Fruit fly (Drosophila melanogaster) whole organism, embryonic: ENCODE measurements around the gene CG33325.
A peak's percentile ranks its signal among the peaks of the same experiment; 100 is the strongest.

Experiments used
- CG10267 ChIP-seq: fragments of 200-800 bp; sonication (Bioruptor generic); optimal IDR thresholded peaks from 2 replicates; lab custom pipeline; 2018; ENCODE audit warnings: missing biosample characterization, mild to moderate bottlenecking, missing genetic modification characterization, moderate library complexity
- CG11504 ChIP-seq: fragments of 200-800 bp; sonication (Bioruptor generic); optimal IDR thresholded peaks from 3 replicates; lab custom pipeline; 2019; ENCODE audit warnings: missing biosample characterization, mild to moderate bottlenecking, missing genetic modification characterization, moderate library complexity
- CG12071 ChIP-seq: fragments of 200-800 bp; sonication (Bioruptor generic); optimal IDR thresholded peaks from 3 replicates; lab custom pipeline; 2018; ENCODE audit warnings: missing biosample characterization, mild to moderate bottlenecking, missing genetic modification characterization
- CG12391 ChIP-seq: fragments of 200-800 bp; sonication (Bioruptor generic); optimal IDR thresholded peaks from 3 replicates; lab custom pipeline; 2018; ENCODE audit warnings: missing biosample characterization, mild to moderate bottlenecking, missing genetic modification characterization, moderate library complexity
- CG13296 ChIP-seq: fragments of 200-800 bp; sonication (Bioruptor generic); optimal IDR thresholded peaks from 3 replicates; lab custom pipeline; 2018; ENCODE audit warnings: missing biosample characterization, mild to moderate bottlenecking, missing genetic modification characterization
- CG13894 ChIP-seq: fragments of 200-800 bp; sonication (Bioruptor generic); optimal IDR thresholded peaks from 3 replicates; lab custom pipeline; 2018; ENCODE audit warnings: missing biosample characterization, mild to moderate bottlenecking, missing genetic modification characterization, moderate library complexity
- CG14014 ChIP-seq: fragments of 200-800 bp; sonication (Bioruptor generic); IDR thresholded peaks from 2 replicates; pipeline ENCODE4 v1.3.6; 2022; ENCODE audit warnings: missing biosample characterization, missing genetic modification characterization
- CG15479 ChIP-seq: fragments of 200-800 bp; sonication (Bioruptor generic); optimal IDR thresholded peaks from 3 replicates; lab custom pipeline; 2019; ENCODE audit warnings: missing biosample characterization, mild to moderate bottlenecking, missing genetic modification characterization, moderate library complexity
- CG31224 ChIP-seq: fragments of 200-800 bp; sonication (Bioruptor generic); IDR thresholded peaks from 2 replicates; pipeline ENCODE4 v1.3.6; 2022; ENCODE audit warnings: missing biosample characterization, missing genetic modification characterization
- CG32532 ChIP-seq: fragments of 200-800 bp; sonication (Bioruptor generic); IDR thresholded peaks from 2 replicates; pipeline ENCODE4 v1.3.6; 2022; ENCODE audit warnings: missing biosample characterization, missing genetic modification characterization
- CG3281 ChIP-seq: fragments of 200-800 bp; sonication (Bioruptor generic); optimal IDR thresholded peaks from 3 replicates; lab custom pipeline; 2017; ENCODE audit warnings: missing biosample characterization, mild to moderate bottlenecking, missing genetic modification characterization
- CG3407 ChIP-seq: fragments of 200-800 bp; sonication (Bioruptor generic); optimal IDR thresholded peaks from 2 replicates; lab custom pipeline; 2018; ENCODE audit warnings: missing biosample characterization, mild to moderate bottlenecking, missing genetic modification characterization
- CG4360 ChIP-seq: fragments of 200-800 bp; sonication (Bioruptor generic); IDR thresholded peaks from 2 replicates; pipeline ENCODE4 v1.3.6; 2022; ENCODE audit warnings: missing biosample characterization, missing genetic modification characterization
- CG6683 ChIP-seq: fragments of 200-800 bp; sonication (Bioruptor generic); optimal IDR thresholded peaks from 2 replicates; lab custom pipeline; 2017; ENCODE audit warnings: missing biosample characterization, mild to moderate bottlenecking, missing genetic modification characterization, missing genetic modification reagents
- CG7745 ChIP-seq: fragments of 200-800 bp; sonication (Bioruptor generic); optimal IDR thresholded peaks from 2 replicates; lab custom pipeline; 2018; ENCODE audit warnings: missing biosample characterization, mild to moderate bottlenecking, missing genetic modification characterization, moderate library complexity
- CTCF ChIP-seq: fragments of 200-800 bp; sonication (Bioruptor generic); optimal IDR thresholded peaks from 2 replicates; lab custom pipeline; 2017; ENCODE audit warnings: missing biosample characterization, mild to moderate bottlenecking, missing genetic modification characterization, moderate library complexity
- Dp ChIP-seq: fragments of 200-800 bp; sonication (Bioruptor generic); optimal IDR thresholded peaks from 2 replicates; lab custom pipeline; 2018; ENCODE audit warnings: missing biosample characterization, mild to moderate bottlenecking, missing genetic modification characterization, moderate library complexity
- H2.0 ChIP-seq: fragments of 200-800 bp; sonication (Bioruptor generic); IDR thresholded peaks from 2 replicates; pipeline ENCODE4 v1.3.6; 2022; ENCODE audit warnings: missing biosample characterization, missing genetic modification characterization
- Mrtf ChIP-seq: fragments of 200-800 bp; sonication (Bioruptor generic); IDR thresholded peaks from 3 replicates; pipeline ENCODE4 v1.3.6; 2022; ENCODE audit warnings: missing biosample characterization, missing genetic modification characterization
- NfI ChIP-seq: fragments of 200-800 bp; sonication (Bioruptor generic); optimal IDR thresholded peaks from 3 replicates; lab custom pipeline; 2018; ENCODE audit warnings: missing biosample characterization, mild to moderate bottlenecking, missing genetic modification characterization, moderate library complexity
- Oaz ChIP-seq: fragments of 200-800 bp; sonication (Bioruptor generic); IDR thresholded peaks from 2 replicates; pipeline ENCODE4 v1.3.6; 2022; ENCODE audit warnings: missing biosample characterization, missing genetic modification characterization
- Opbp ChIP-seq: fragments of 200-800 bp; sonication (Bioruptor generic); IDR thresholded peaks from 3 replicates; pipeline ENCODE4 v1.3.6; 2022; ENCODE audit warnings: missing biosample characterization, missing genetic modification characterization; ENCODE audit not compliant: partially characterized antibody
- PHDP ChIP-seq: fragments of 200-800 bp; sonication (Bioruptor generic); optimal IDR thresholded peaks from 3 replicates; lab custom pipeline; 2018; ENCODE audit warnings: missing biosample characterization, mild to moderate bottlenecking, missing genetic modification characterization, moderate library complexity
- Six4 ChIP-seq: fragments of 200-800 bp; sonication (Bioruptor generic); optimal IDR thresholded peaks from 2 replicates; lab custom pipeline; 2016; ENCODE audit warnings: missing biosample characterization, missing genetic modification characterization
- Ssrp ChIP-seq: fragments of 200-800 bp; sonication (Bioruptor generic); optimal IDR thresholded peaks from 2 replicates; lab custom pipeline; 2018; ENCODE audit warnings: missing biosample characterization, mild to moderate bottlenecking, missing genetic modification characterization, moderate library complexity
- Taf1 ChIP-seq: fragments of 200-800 bp; sonication (Bioruptor generic); IDR thresholded peaks from 2 replicates; pipeline ENCODE4 v1.3.6; 2022; ENCODE audit warnings: missing biosample characterization, missing genetic modification characterization
- Vsx1 ChIP-seq: fragments of 200-800 bp; sonication (Bioruptor generic); optimal IDR thresholded peaks from 2 replicates; lab custom pipeline; 2017; ENCODE audit warnings: missing biosample characterization, mild to moderate bottlenecking, missing genetic modification characterization, missing genetic modification reagents
- al ChIP-seq: fragments of 200-800 bp; sonication (Bioruptor generic); IDR thresholded peaks from 2 replicates; pipeline ENCODE4 v1.3.6; 2022; ENCODE audit warnings: missing biosample characterization, missing genetic modification characterization
- ash1 ChIP-seq: fragments of 200-800 bp; sonication (Bioruptor generic); optimal IDR thresholded peaks from 2 replicates; lab custom pipeline; 2018; ENCODE audit warnings: missing biosample characterization, mild to moderate bottlenecking, missing genetic modification characterization
- az2 ChIP-seq: fragments of 200-800 bp; sonication (Bioruptor generic); optimal IDR thresholded peaks from 3 replicates; lab custom pipeline; 2016; ENCODE audit warnings: missing biosample characterization, missing genetic modification characterization
- bsh ChIP-seq, 2 experiments: fragments of 200-800 bp; sonication (Bioruptor generic); optimal IDR thresholded peaks; 2 replicates each; lab custom pipeline; 2017 to 2018; ENCODE audit warnings: mild to moderate bottlenecking in 2 of 2, missing biosample characterization in 2 of 2, missing genetic modification characterization in 2 of 2, moderate library complexity in 1 of 2
- cg ChIP-seq: fragments of 200-800 bp; sonication (Bioruptor generic); optimal IDR thresholded peaks from 3 replicates; lab custom pipeline; 2019; ENCODE audit warnings: missing biosample characterization, mild to moderate bottlenecking, missing genetic modification characterization, moderate library complexity
- crol ChIP-seq: fragments of 200-800 bp; sonication (Bioruptor generic); IDR thresholded peaks from 2 replicates; pipeline ENCODE4 v1.3.6; 2022; ENCODE audit warnings: missing biosample characterization, missing genetic modification characterization
- dati ChIP-seq: fragments of 200-800 bp; sonication (Bioruptor generic); IDR thresholded peaks from 2 replicates; pipeline ENCODE4 v1.3.6; 2022; ENCODE audit warnings: missing biosample characterization, missing genetic modification characterization
- disco-r ChIP-seq: fragments of 200-800 bp; sonication (Bioruptor generic); optimal IDR thresholded peaks from 2 replicates; lab custom pipeline; 2016; ENCODE audit warnings: missing biosample characterization, missing genetic modification characterization
- dmrt99B ChIP-seq: fragments of 200-800 bp; sonication (Bioruptor generic); optimal IDR thresholded peaks from 2 replicates; lab custom pipeline; 2018; ENCODE audit warnings: missing biosample characterization, mild to moderate bottlenecking, missing genetic modification characterization, moderate library complexity
- gce ChIP-seq: fragments of 200-800 bp; sonication (Bioruptor generic); IDR thresholded peaks from 3 replicates; pipeline ENCODE4 v1.3.6; 2022; ENCODE audit warnings: missing biosample characterization, missing genetic modification characterization
- gfzf ChIP-seq: fragments of 200-800 bp; sonication (Bioruptor generic); optimal IDR thresholded peaks from 2 replicates; lab custom pipeline; 2016; ENCODE audit warnings: missing biosample characterization, mild to moderate bottlenecking, missing genetic modification characterization, moderate library complexity
- insv ChIP-seq, 2 experiments: fragments of 200-800 bp; sonication (Bioruptor generic); optimal IDR thresholded peaks; 3 replicates each; lab custom pipeline; 2016 to 2018; ENCODE audit warnings: missing biosample characterization in 2 of 2, missing genetic modification characterization in 2 of 2
- jing ChIP-seq: fragments of 200-800 bp; sonication (Bioruptor generic); optimal IDR thresholded peaks from 2 replicates; lab custom pipeline; 2018; ENCODE audit warnings: missing biosample characterization, mild to moderate bottlenecking, missing genetic modification characterization
- lilli ChIP-seq: fragments of 200-800 bp; sonication (Bioruptor generic); optimal IDR thresholded peaks from 3 replicates; lab custom pipeline; 2016; ENCODE audit warnings: missing biosample characterization, missing genetic modification characterization
- p53 ChIP-seq: fragments of 200-800 bp; sonication (Bioruptor generic); optimal IDR thresholded peaks from 2 replicates; lab custom pipeline; 2016; ENCODE audit warnings: missing biosample characterization, missing genetic modification characterization
- peb ChIP-seq: fragments of 200-800 bp; sonication (Bioruptor generic); IDR thresholded peaks from 2 replicates; pipeline ENCODE4 v1.3.6; 2022; ENCODE audit warnings: missing biosample characterization, missing genetic modification characterization
- phol ChIP-seq: fragments of 200-800 bp; sonication (Bioruptor generic); optimal IDR thresholded peaks from 3 replicates; lab custom pipeline; 2018; ENCODE audit warnings: missing biosample characterization, mild to moderate bottlenecking, missing genetic modification characterization, moderate library complexity
- pzg ChIP-seq: fragments of 200-800 bp; sonication (Bioruptor generic); optimal IDR thresholded peaks from 3 replicates; lab custom pipeline; 2018; ENCODE audit warnings: missing biosample characterization, mild to moderate bottlenecking, missing genetic modification characterization, moderate library complexity
- run ChIP-seq: fragments of 200-800 bp; sonication (Bioruptor generic); optimal IDR thresholded peaks from 3 replicates; lab custom pipeline; 2018; ENCODE audit warnings: missing biosample characterization, mild to moderate bottlenecking, missing genetic modification characterization
- sr ChIP-seq: fragments of 200-800 bp; sonication (Bioruptor generic); IDR thresholded peaks from 3 replicates; pipeline ENCODE4 v1.3.6; 2022; ENCODE audit warnings: missing biosample characterization, missing genetic modification characterization
- tx ChIP-seq: fragments of 200-800 bp; sonication (Bioruptor generic); optimal IDR thresholded peaks from 2 replicates; lab custom pipeline; 2016; ENCODE audit warnings: missing biosample characterization, missing genetic modification characterization
- yki ChIP-seq: fragments of >200 bp; optimal IDR thresholded peaks from 3 replicates; lab custom pipeline; 2018
- zen2 ChIP-seq: fragments of 200-800 bp; sonication (Bioruptor generic); IDR thresholded peaks from 3 replicates; pipeline ENCODE4 v1.3.6; 2022; ENCODE audit warnings: missing biosample characterization, missing genetic modification characterization; ENCODE audit not compliant: partially characterized antibody
- zfh1 ChIP-seq: fragments of 200-800 bp; sonication (Bioruptor generic); IDR thresholded peaks from 3 replicates; pipeline ENCODE4 v1.3.6; 2022; ENCODE audit warnings: missing biosample characterization, missing genetic modification characterization

Gene CG33325

DNA sequence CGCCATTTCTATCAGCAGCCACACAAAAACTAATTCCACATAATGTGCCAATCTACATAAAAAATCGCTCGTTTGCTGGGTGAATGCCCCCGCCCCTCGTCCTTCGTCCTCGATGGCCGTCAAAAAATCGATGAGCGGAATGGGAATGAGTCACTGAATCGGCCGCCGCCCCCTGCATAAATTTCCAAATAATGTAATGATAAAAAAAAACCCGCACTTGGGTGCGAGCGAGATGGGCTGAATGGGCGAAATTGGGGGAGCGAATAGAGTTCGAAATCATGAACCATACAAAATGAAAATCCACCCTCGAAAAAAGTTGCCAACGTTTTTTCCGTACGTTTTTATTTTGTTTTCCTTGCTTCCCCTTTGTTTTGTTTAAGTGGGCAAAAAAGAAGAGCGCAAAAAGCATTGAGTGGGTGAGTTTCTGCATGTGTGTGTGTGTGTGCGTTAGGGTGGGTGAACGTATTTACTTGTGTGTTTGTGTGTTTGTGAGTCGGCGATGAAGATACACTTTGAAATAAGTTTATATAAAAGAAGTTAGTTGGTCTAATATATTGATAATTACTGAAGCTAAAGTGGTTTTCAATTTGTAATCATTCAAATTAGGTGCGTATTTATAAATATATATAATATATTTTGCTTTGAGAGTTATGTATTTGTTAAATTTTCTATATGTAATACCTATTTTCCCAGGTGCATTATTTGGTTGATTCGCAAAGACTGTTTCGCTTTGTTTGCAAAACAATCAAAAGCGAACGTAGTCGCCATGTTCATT lies 25.7 kb upstream of the CG33325 start (continued):
- TF ChIP-seq gfzf (GFP tag; lab: Kevin White, UChicago), result no peak
- no peak for TF ChIP-seq peb
- TF ChIP-seq CG12071 (GFP tag; lab: Kevin White, UChicago), result no peak
- no peak for TF ChIP-seq CG15479 (GFP tag; lab: Kevin White, UChicago)
- TF ChIP-seq CG7745 (tag; lab: Kevin White, UChicago), result no peak
- TF ChIP-seq dmrt99B (tag; lab: Kevin White, UChicago), result no peak
- TF ChIP-seq bsh (GFP tag; optimal IDR thresholded peaks at IDR 0.05; lab: Kevin White, UChicago), result peak in 1 of 2 experiments; percentile 21
- TF ChIP-seq lilli (GFP tag; lab: Kevin White, UChicago), result no peak
- no peak for TF ChIP-seq Opbp (GFP tag; lab: Robert Waterston, UW)
- no peak for TF ChIP-seq CG13894 (tag; lab: Kevin White, UChicago)
- TF ChIP-seq disco-r (GFP tag; lab: Kevin White, UChicago), result no peak
- no peak for TF ChIP-seq CG4360 (GFP tag; lab: Robert Waterston, UW)
- no peak for TF ChIP-seq Vsx1 (GFP tag; lab: Kevin White, UChicago)
- TF ChIP-seq jing, result no peak
- TF ChIP-seq CG3407, result no peak
- no peak for TF ChIP-seq insv (GFP tag; optimal IDR thresholded peaks at IDR 0.05; lab: Kevin White, UChicago)
- TF ChIP-seq run (tag; lab: Kevin White, UChicago), result no peak
- no peak for TF ChIP-seq tx (GFP tag; lab: Kevin White, UChicago)
- TF ChIP-seq cg (GFP tag; lab: Kevin White, UChicago), result peak; percentile 59
- TF ChIP-seq ash1 (GFP tag; lab: Kevin White, UChicago), result no peak
- TF ChIP-seq zfh1 (GFP tag; lab: Robert Waterston, UW), result no peak
- no peak for TF ChIP-seq Ssrp (tag; lab: Kevin White, UChicago)
- TF ChIP-seq p53 (GFP tag; lab: Kevin White, UChicago), result no peak
- no peak for TF ChIP-seq CG14014 (GFP tag; lab: Robert Waterston, UW)
- TF ChIP-seq CG13296 (GFP tag; lab: Kevin White, UChicago), result no peak
- no peak for TF ChIP-seq gce (GFP tag; lab: Robert Waterston, UW)
- TF ChIP-seq CG10267 (tag; lab: Kevin White, UChicago), result peak; percentile 3
- 0 out of 3 replicates have a peak, but pooled peaks have one; percentile 16 for TF ChIP-seq Mrtf
- TF ChIP-seq NfI (GFP tag; lab: Kevin White, UChicago), result no peak
- TF ChIP-seq sr (GFP tag; lab: Robert Waterston, UW), result peak; percentile 59
- no peak for TF ChIP-seq Dp
- no peak for TF ChIP-seq phol (tag; lab: Kevin White, UChicago)
- TF ChIP-seq PHDP (tag; lab: Kevin White, UChicago), result no peak
- no peak for TF ChIP-seq pzg (GFP tag; lab: Kevin White, UChicago)
- TF ChIP-seq al (GFP tag; lab: Robert Waterston, UW), result no peak
- no peak for TF ChIP-seq CG11504
- TF ChIP-seq Six4, result no peak
- no peak for TF ChIP-seq CG31224 (GFP tag; lab: Robert Waterston, UW)
- no peak for TF ChIP-seq Oaz (GFP tag; lab: Robert Waterston, UW)
- TF ChIP-seq az2 (GFP tag; lab: Kevin White, UChicago), result no peak
- TF ChIP-seq CG6683 (GFP tag; lab: Kevin White, UChicago), result no peak
- no peak for TF ChIP-seq CG32532 (GFP tag; lab: Robert Waterston, UW)
- 0 out of 2 replicates have a peak, but pooled peaks have one; percentile 24 for TF ChIP-seq crol (GFP tag; lab: Robert Waterston, UW)
- TF ChIP-seq CG12391, result peak; percentile 1
- TF ChIP-seq zen2 (GFP tag; lab: Robert Waterston, UW), result no peak
- no peak for TF ChIP-seq dati (GFP tag; lab: Robert Waterston, UW)
- TF ChIP-seq yki (lab: Kevin White, UChicago), result no peak
- no peak for TF ChIP-seq CTCF (GFP tag; lab: Kevin White, UChicago)
- TF ChIP-seq Taf1, result no peak
- no peak for TF ChIP-seq H2.0 (GFP tag; lab: Robert Waterston, UW)
- TF ChIP-seq CG3281, result no peak
